Fruit fly (Drosophila melanogaster) whole organism, embryonic: Measurements from ENCODE around the gene CG31525.
A peak's percentile ranks its signal among the peaks of the same experiment; 100 is the strongest.

Experiments
- Bgb ChIP-seq: fragments of 200-800 bp; sonication (Bioruptor generic); IDR thresholded peaks from 2 replicates; pipeline ENCODE4 v1.3.6; 2022; ENCODE audit warnings: missing biosample characterization, missing genetic modification characterization; ENCODE audit not compliant: partially characterized antibody
- BtbVII ChIP-seq: fragments of 200-800 bp; sonication (Bioruptor generic); optimal IDR thresholded peaks from 3 replicates; lab custom pipeline; 2017; ENCODE audit warnings: missing biosample characterization, mild to moderate bottlenecking, missing genetic modification characterization
- CG10565 ChIP-seq: fragments of 200-800 bp; sonication (Bioruptor generic); optimal IDR thresholded peaks from 3 replicates; lab custom pipeline; 2016; ENCODE audit warnings: missing biosample characterization, mild to moderate bottlenecking, missing genetic modification characterization
- CG10959 ChIP-seq: fragments of 200-800 bp; sonication (Bioruptor generic); IDR thresholded peaks from 2 replicates; pipeline ENCODE4 v1.3.6; 2022; ENCODE audit warnings: missing biosample characterization, missing genetic modification characterization
- CG11398 ChIP-seq: fragments of 200-800 bp; sonication (Bioruptor generic); optimal IDR thresholded peaks from 2 replicates; lab custom pipeline; 2016; ENCODE audit warnings: missing biosample characterization, missing genetic modification characterization
- CG11695 ChIP-seq: fragments of 200-800 bp; sonication (Bioruptor generic); IDR thresholded peaks from 3 replicates; pipeline ENCODE4 v1.3.6; 2022; ENCODE audit warnings: missing biosample characterization, missing genetic modification characterization
- CG11723 ChIP-seq: fragments of 200-800 bp; sonication (Bioruptor generic); optimal IDR thresholded peaks from 2 replicates; lab custom pipeline; 2017; ENCODE audit warnings: missing biosample characterization, mild to moderate bottlenecking, missing genetic modification characterization
- CG12219 ChIP-seq: fragments of 200-800 bp; sonication (Bioruptor generic); optimal IDR thresholded peaks from 3 replicates; lab custom pipeline; 2018; ENCODE audit warnings: missing biosample characterization, mild to moderate bottlenecking, missing genetic modification characterization
- CG12299 ChIP-seq: fragments of 200-800 bp; sonication (Bioruptor generic); optimal IDR thresholded peaks from 2 replicates; lab custom pipeline; 2018; ENCODE audit warnings: missing biosample characterization, mild to moderate bottlenecking, missing genetic modification characterization
- CG12744 ChIP-seq: fragments of 200-800 bp; sonication (Bioruptor generic); optimal IDR thresholded peaks from 2 replicates; lab custom pipeline; 2016; ENCODE audit warnings: missing biosample characterization, missing genetic modification characterization
- CG13287 ChIP-seq: fragments of 200-800 bp; sonication (Bioruptor generic); IDR thresholded peaks from 2 replicates; pipeline ENCODE4 v1.3.6; 2022; ENCODE audit warnings: missing biosample characterization, missing genetic modification characterization; ENCODE audit not compliant: partially characterized antibody
- CG14860 ChIP-seq: fragments of 200-800 bp; sonication (Bioruptor generic); IDR thresholded peaks from 3 replicates; pipeline ENCODE4 v1.3.6; 2022; ENCODE audit warnings: missing biosample characterization, missing genetic modification characterization; ENCODE audit not compliant: partially characterized antibody
- CG15514 ChIP-seq: fragments of 200-800 bp; sonication (Bioruptor generic); optimal IDR thresholded peaks from 3 replicates; lab custom pipeline; 2017; ENCODE audit warnings: missing biosample characterization, missing genetic modification characterization, mild to moderate bottlenecking, moderate library complexity, missing genetic modification reagents
- CG1603 ChIP-seq: fragments of 200-800 bp; sonication (Bioruptor generic); optimal IDR thresholded peaks from 2 replicates; lab custom pipeline; 2019; ENCODE audit warnings: missing biosample characterization, mild to moderate bottlenecking, missing genetic modification characterization, moderate library complexity
- CG17829 ChIP-seq: fragments of 200-800 bp; optimal IDR thresholded peaks from 2 replicates; lab custom pipeline; 2019; ENCODE audit warnings: missing biosample characterization, mild to moderate bottlenecking, missing genetic modification characterization, moderate library complexity
- CG31224 ChIP-seq: fragments of 200-800 bp; sonication (Bioruptor generic); IDR thresholded peaks from 2 replicates; pipeline ENCODE4 v1.3.6; 2022; ENCODE audit warnings: missing biosample characterization, missing genetic modification characterization
- CG34224 ChIP-seq: fragments of 200-800 bp; sonication (Bioruptor generic); IDR thresholded peaks from 3 replicates; pipeline ENCODE4 v1.3.6; 2022; ENCODE audit warnings: missing biosample characterization, missing genetic modification characterization; ENCODE audit not compliant: partially characterized antibody
- CG42726 ChIP-seq: fragments of 200-800 bp; sonication (Bioruptor generic); IDR thresholded peaks from 2 replicates; pipeline ENCODE4 v1.3.6; 2022; ENCODE audit warnings: missing biosample characterization, missing genetic modification characterization; ENCODE audit not compliant: partially characterized antibody
- CG5180 ChIP-seq: fragments of 200-800 bp; sonication (Bioruptor generic); optimal IDR thresholded peaks from 3 replicates; lab custom pipeline; 2017; ENCODE audit warnings: missing biosample characterization, missing genetic modification characterization, mild to moderate bottlenecking, moderate library complexity, missing genetic modification reagents
- CG6765 ChIP-seq: fragments of 200-800 bp; sonication (Bioruptor generic); optimal IDR thresholded peaks from 3 replicates; lab custom pipeline; 2017; ENCODE audit warnings: missing biosample characterization, mild to moderate bottlenecking, missing genetic modification characterization
- CG8290 ChIP-seq, 3 experiments: fragments of 200-800 bp; sonication (Bioruptor generic); optimal IDR thresholded peaks; 2 replicates each; lab custom pipeline; 2016 to 2019; ENCODE audit warnings: missing biosample characterization in 3 of 3, missing genetic modification characterization in 3 of 3, mild to moderate bottlenecking in 2 of 3, moderate library complexity in 1 of 3
- Dref ChIP-seq: fragments of 200-800 bp; sonication (Bioruptor generic); IDR thresholded peaks from 2 replicates; pipeline ENCODE4 v1.3.6; 2022; ENCODE audit warnings: missing biosample characterization, missing genetic modification characterization
- Drgx ChIP-seq: fragments of 200-800 bp; sonication (Bioruptor generic); IDR thresholded peaks from 2 replicates; pipeline ENCODE4 v1.3.6; 2022; ENCODE audit warnings: missing biosample characterization, missing genetic modification characterization
- E2f2 ChIP-seq: fragments of 200-800 bp; sonication (Bioruptor generic); IDR thresholded peaks from 2 replicates; pipeline ENCODE4 v1.3.6; 2022; ENCODE audit warnings: missing biosample characterization, missing genetic modification characterization
- Ets97D ChIP-seq: fragments of 200-800 bp; sonication (Bioruptor generic); optimal IDR thresholded peaks from 3 replicates; lab custom pipeline; 2016; ENCODE audit warnings: missing biosample characterization, missing genetic modification characterization
- HLH4C ChIP-seq: fragments of 200-800 bp; sonication (Bioruptor generic); IDR thresholded peaks from 3 replicates; pipeline ENCODE4 v1.3.6; 2022; ENCODE audit warnings: missing biosample characterization, missing genetic modification characterization; ENCODE audit not compliant: partially characterized antibody
- Hmr ChIP-seq: fragments of 200-800 bp; sonication (Bioruptor generic); optimal IDR thresholded peaks from 3 replicates; lab custom pipeline; 2017; ENCODE audit warnings: mild to moderate bottlenecking, missing biosample characterization, missing genetic modification reagents, missing genetic modification characterization
- Max ChIP-seq: fragments of 200-800 bp; sonication (Bioruptor generic); optimal IDR thresholded peaks from 2 replicates; lab custom pipeline; 2016; ENCODE audit warnings: missing biosample characterization, mild to moderate bottlenecking, missing genetic modification characterization
- Med ChIP-seq: fragments of 200-800 bp; sonication (Bioruptor generic); peaks from one replicate; lab custom pipeline; 2016; ENCODE audit warnings: missing biosample characterization, missing genetic modification characterization, mild to moderate bottlenecking, inconsistent platforms, moderate library complexity
- Scr ChIP-seq: fragments of 200-800 bp; sonication (Bioruptor generic); IDR thresholded peaks from 2 replicates; pipeline ENCODE4 v1.3.6; 2022; ENCODE audit warnings: missing biosample characterization, missing genetic modification characterization; ENCODE audit not compliant: partially characterized antibody
- Sry-δ ChIP-seq: fragments of 200-800 bp; sonication (Bioruptor generic); optimal IDR thresholded peaks from 2 replicates; lab custom pipeline; 2016; ENCODE audit warnings: missing biosample characterization, missing genetic modification characterization
- YL-1 ChIP-seq: fragments of 200-800 bp; sonication (Bioruptor generic); optimal IDR thresholded peaks from 3 replicates; lab custom pipeline; 2017; ENCODE audit warnings: missing biosample characterization, mild to moderate bottlenecking, missing genetic modification characterization
- chinmo ChIP-seq: fragments of 200-800 bp; sonication (Bioruptor generic); IDR thresholded peaks from 4 replicates; pipeline ENCODE4 v1.3.6; 2022; ENCODE audit warnings: missing biosample characterization, missing genetic modification characterization; ENCODE audit not compliant: partially characterized antibody
- fd3F ChIP-seq: fragments of 200-800 bp; sonication (Bioruptor generic); optimal IDR thresholded peaks from 2 replicates; lab custom pipeline; 2018; ENCODE audit warnings: missing biosample characterization, mild to moderate bottlenecking, missing genetic modification characterization, moderate library complexity
- gfzf ChIP-seq: fragments of 200-800 bp; sonication (Bioruptor generic); optimal IDR thresholded peaks from 2 replicates; lab custom pipeline; 2016; ENCODE audit warnings: missing biosample characterization, mild to moderate bottlenecking, missing genetic modification characterization, moderate library complexity
- hb ChIP-seq: fragments of 200-800 bp; sonication (Bioruptor generic); IDR thresholded peaks from 3 replicates; pipeline ENCODE4 v1.3.6; 2022; ENCODE audit warnings: missing biosample characterization, missing genetic modification characterization; ENCODE audit not compliant: partially characterized antibody
- hbn ChIP-seq: fragments of 200-800 bp; sonication (Bioruptor generic); IDR thresholded peaks from 2 replicates; pipeline ENCODE4 v1.3.6; 2022; ENCODE audit warnings: missing biosample characterization, missing genetic modification characterization; ENCODE audit not compliant: partially characterized antibody
- inv ChIP-seq: fragments of 200-800 bp; sonication (Bioruptor generic); IDR thresholded peaks from 2 replicates; pipeline ENCODE4 v1.3.6; 2022; ENCODE audit warnings: missing biosample characterization, missing genetic modification characterization; ENCODE audit not compliant: partially characterized antibody
- jing ChIP-seq: fragments of 200-800 bp; sonication (Bioruptor generic); optimal IDR thresholded peaks from 2 replicates; lab custom pipeline; 2018; ENCODE audit warnings: missing biosample characterization, mild to moderate bottlenecking, missing genetic modification characterization
- kah ChIP-seq: fragments of 200-800 bp; sonication (Bioruptor generic); optimal IDR thresholded peaks from 2 replicates; lab custom pipeline; 2018; ENCODE audit warnings: missing biosample characterization, mild to moderate bottlenecking, missing genetic modification characterization
- nerfin-2 ChIP-seq: fragments of 200-800 bp; sonication (Bioruptor generic); IDR thresholded peaks from 2 replicates; pipeline ENCODE4 v1.3.6; 2022; ENCODE audit warnings: missing biosample characterization, missing genetic modification characterization; ENCODE audit not compliant: partially characterized antibody
- odd ChIP-seq: fragments of 200-800 bp; sonication (Bioruptor generic); optimal IDR thresholded peaks from 2 replicates; lab custom pipeline; 2017; ENCODE audit warnings: missing biosample characterization, mild to moderate bottlenecking, missing genetic modification characterization
- onecut ChIP-seq: fragments of 200-800 bp; sonication (Bioruptor generic); IDR thresholded peaks from 2 replicates; pipeline ENCODE4 v1.3.6; 2022; ENCODE audit warnings: missing biosample characterization, missing genetic modification characterization
- sna ChIP-seq: fragments of 200-800 bp; sonication (Bioruptor generic); IDR thresholded peaks from 2 replicates; pipeline ENCODE4 v1.3.6; 2022; ENCODE audit warnings: missing biosample characterization, missing genetic modification characterization; ENCODE audit not compliant: partially characterized antibody
- stwl ChIP-seq: fragments of 200-800 bp; sonication (Bioruptor generic); optimal IDR thresholded peaks from 3 replicates; lab custom pipeline; 2018; ENCODE audit warnings: missing biosample characterization, mild to moderate bottlenecking, missing genetic modification characterization, moderate library complexity
- unc-4 ChIP-seq: fragments of 200-800 bp; sonication (Bioruptor generic); IDR thresholded peaks from 2 replicates; pipeline ENCODE4 v1.3.6; 2022; ENCODE audit warnings: missing biosample characterization, missing genetic modification characterization; ENCODE audit not compliant: partially characterized antibody
- vnd ChIP-seq: fragments of 200-800 bp; sonication (Bioruptor generic); IDR thresholded peaks from 3 replicates; pipeline ENCODE4 v1.3.6; 2022; ENCODE audit warnings: missing biosample characterization, missing genetic modification characterization; ENCODE audit not compliant: partially characterized antibody
- vvl ChIP-seq: fragments of 200-800 bp; sonication (Bioruptor generic); IDR thresholded peaks from 2 replicates; pipeline ENCODE4 v1.3.6; 2022; ENCODE audit warnings: missing biosample characterization, missing genetic modification characterization

The CG31525 gene

dm6 chr3R:4390133-4390532, 36.7 kb upstream of the CG31525 start, which contains the start of gene CG14646 (continued):
- TF ChIP-seq hb (GFP tag; lab: Robert Waterston, UW), result peak; percentile 78
- no peak for TF ChIP-seq Drgx (GFP tag; lab: Robert Waterston, UW)
- TF ChIP-seq CG11695 (GFP tag; lab: Robert Waterston, UW), result peak; percentile 80
- peak; percentile 81 for TF ChIP-seq vnd (GFP tag; lab: Robert Waterston, UW)
- no peak for TF ChIP-seq fd3F (GFP tag; lab: Kevin White, UChicago)
- peak; percentile 78 for TF ChIP-seq sna
- peak; percentile 70 for TF ChIP-seq nerfin-2 (GFP tag; lab: Robert Waterston, UW)
- peak; percentile 2 for TF ChIP-seq CG11398
- peak; percentile 80 for TF ChIP-seq Med (GFP tag; lab: Kevin White, UChicago)
- 0 out of 4 replicates have a peak, but pooled peaks have one; percentile 65 for TF ChIP-seq chinmo (GFP tag; lab: Robert Waterston, UW)
- TF ChIP-seq BtbVII, result no peak
- TF ChIP-seq odd (GFP tag; lab: Kevin White, UChicago), result no peak
- no peak for TF ChIP-seq CG11723 (GFP tag; lab: Kevin White, UChicago)
- TF ChIP-seq E2f2 (GFP tag; lab: Robert Waterston, UW), result peak; percentile 96
- no peak for TF ChIP-seq CG31224 (GFP tag; lab: Robert Waterston, UW)
- TF ChIP-seq HLH4C, result peak; percentile 83
- TF ChIP-seq CG12219, result no peak
- peak; percentile 8 for TF ChIP-seq CG17829 (tag; lab: Kevin White, UChicago)
- TF ChIP-seq unc-4 (GFP tag; lab: Robert Waterston, UW), result peak; percentile 94
- peak; percentile 92 for TF ChIP-seq CG34224 (GFP tag; lab: Robert Waterston, UW)
- peak; percentile 93 for TF ChIP-seq hbn (GFP tag; lab: Robert Waterston, UW)
- peak; percentile 30 for TF ChIP-seq CG15514
- peak; percentile 89 for TF ChIP-seq Bgb (GFP tag; lab: Robert Waterston, UW)
- peak; percentile 30 for TF ChIP-seq CG1603 (tag; lab: Kevin White, UChicago)
- no peak for TF ChIP-seq onecut (GFP tag; lab: Robert Waterston, UW)
- no peak for TF ChIP-seq CG6765 (GFP tag; lab: Kevin White, UChicago)
- peak; percentile 87 for TF ChIP-seq Scr (GFP tag; lab: Robert Waterston, UW)
- TF ChIP-seq CG10959, result no peak
- no peak for TF ChIP-seq jing (GFP tag; lab: Kevin White, UChicago)
- TF ChIP-seq vvl (GFP tag; lab: Robert Waterston, UW), result no peak
- no peak for TF ChIP-seq CG12744 (GFP tag; lab: Kevin White, UChicago)
- TF ChIP-seq inv, result peak; percentile 65
- TF ChIP-seq gfzf (GFP tag; lab: Kevin White, UChicago), result peak; percentile 5
- peak; percentile 54; the same call in 1 of the 2 replicates for TF ChIP-seq CG42726
- TF ChIP-seq Max (GFP tag; lab: Kevin White, UChicago), result no peak
- TF ChIP-seq CG14860 (GFP tag; lab: Robert Waterston, UW), result peak; percentile 70
- TF ChIP-seq CG10565 (GFP tag; lab: Kevin White, UChicago), result no peak
- no peak for TF ChIP-seq CG12299
- TF ChIP-seq kah (GFP tag; lab: Kevin White, UChicago), result peak; percentile 37
- TF ChIP-seq CG8290 (GFP tag; optimal IDR thresholded peaks at IDR 0.05; lab: Kevin White, UChicago), result no peak
- TF ChIP-seq CG8290 (tag; optimal IDR thresholded peaks at IDR 0.05; lab: Kevin White, UChicago), result peak in 1 of 2 experiments; percentile 40
- TF ChIP-seq Hmr, result no peak
- peak; percentile 79 for TF ChIP-seq CG5180
- TF ChIP-seq Ets97D (GFP tag; lab: Kevin White, UChicago), result peak; percentile 24
- TF ChIP-seq stwl (tag; lab: Kevin White, UChicago), result peak; percentile 13
- TF ChIP-seq Dref, result peak; percentile 83
- TF ChIP-seq Sry-δ (GFP tag; lab: Kevin White, UChicago), result peak; percentile 86
- TF ChIP-seq CG13287, result peak; percentile 95
- TF ChIP-seq YL-1 (GFP tag; lab: Kevin White, UChicago), result peak; percentile 29
